Fruit fly (Drosophila melanogaster): Measurements from ENCODE around the gene CG31674.

The CG31674 gene

DNA sequence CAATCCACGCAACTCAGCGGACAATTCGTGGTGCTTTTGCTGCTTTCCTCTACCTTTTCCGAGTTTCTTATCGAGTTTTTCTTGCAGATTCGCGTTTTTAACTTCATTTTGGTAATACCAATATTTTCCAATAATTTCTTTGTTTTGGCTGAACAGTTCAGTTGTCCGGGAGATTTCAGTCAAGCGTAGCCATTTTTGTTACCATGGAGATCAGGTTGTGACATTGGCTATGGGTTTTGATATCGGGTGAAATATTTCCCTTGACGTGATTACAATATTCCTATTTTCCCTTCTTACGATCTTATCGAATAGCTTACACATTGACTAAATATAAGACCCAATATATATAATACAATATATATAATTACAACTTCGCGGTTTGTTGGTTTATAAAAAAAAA, 4.4 kb downstream of the CG31674 start, which contains the start of gene Oseg5 (continued):
- no peak for TF ChIP-seq CG11504 (tag; optimal IDR thresholded peaks at IDR 0.05)
- no peak for TF ChIP-seq dysf (GFP tag; IDR thresholded peaks at IDR 0.05)
- TF ChIP-seq odd (GFP tag; optimal IDR thresholded peaks at IDR 0.05): no peak
- no peak for TF ChIP-seq p53 (GFP tag; optimal IDR thresholded peaks at IDR 0.05)
- TF ChIP-seq CG11093 (GFP tag; IDR thresholded peaks at IDR 0.05): no peak
- TF ChIP-seq sqz (GFP tag; optimal IDR thresholded peaks at IDR 0.05): no peak
- no peak for TF ChIP-seq Lim3 (GFP tag; IDR thresholded peaks at IDR 0.05)
- TF ChIP-seq CG16779 (GFP tag; IDR thresholded peaks at IDR 0.05): no peak
- TF ChIP-seq Nf-YC (tag; optimal IDR thresholded peaks at IDR 0.05): no peak
- no peak for TF ChIP-seq hb (GFP tag; IDR thresholded peaks at IDR 0.05; ENCODE audit: partially characterized antibody)
- no peak for TF ChIP-seq CG2116 (GFP tag; optimal IDR thresholded peaks at IDR 0.05)
- TF ChIP-seq vvl (GFP tag; IDR thresholded peaks at IDR 0.05): 0 out of 2 replicates have a peak, but pooled peaks have one; percentile 20
- no peak for TF ChIP-seq CG30020 (tag; optimal IDR thresholded peaks at IDR 0.05)
- no peak for TF ChIP-seq Hr3 (GFP tag; optimal IDR thresholded peaks at IDR 0.05)
- TF ChIP-seq sisA (GFP tag; IDR thresholded peaks at IDR 0.05): no peak
- TF ChIP-seq gfzf (GFP tag; optimal IDR thresholded peaks at IDR 0.05): peak; percentile 47
- no peak for TF ChIP-seq ems (GFP tag; optimal IDR thresholded peaks at IDR 0.05)
- TF ChIP-seq en (GFP tag; optimal IDR thresholded peaks at IDR 0.05): no peak
- 0 out of 3 replicates have a peak, but pooled peaks have one; percentile 51 for TF ChIP-seq CG2199 (GFP tag; IDR thresholded peaks at IDR 0.05)
- no peak for TF ChIP-seq Atf3 (GFP tag; optimal IDR thresholded peaks at IDR 0.05)
- no peak for TF ChIP-seq lola (GFP tag; optimal IDR thresholded peaks at IDR 0.05)
- TF ChIP-seq pfk (GFP tag; optimal IDR thresholded peaks at IDR 0.05): no peak
- TF ChIP-seq CG6272 (GFP tag; IDR thresholded peaks at IDR 0.05): no peak
- no peak for TF ChIP-seq caup (GFP tag; optimal IDR thresholded peaks at IDR 0.05; ENCODE audit: severe bottlenecking)
- no peak for TF ChIP-seq slp2 (GFP tag; optimal IDR thresholded peaks at IDR 0.05)
- TF ChIP-seq schlank (tag; optimal IDR thresholded peaks at IDR 0.05): no peak
- TF ChIP-seq Med (GFP tag): peak; percentile 18
- no peak for TF ChIP-seq Lhr (GFP tag; optimal IDR thresholded peaks at IDR 0.05)
- no peak for TF ChIP-seq NC2β (GFP tag; optimal IDR thresholded peaks at IDR 0.05)
- peak; percentile 96 for TF ChIP-seq Rfx (GFP tag; IDR thresholded peaks at IDR 0.05)
- TF ChIP-seq chn (GFP tag; optimal IDR thresholded peaks at IDR 0.05): no peak
- no peak for TF ChIP-seq Hmx (GFP tag; optimal IDR thresholded peaks at IDR 0.05)
- no peak for TF ChIP-seq CG12236 (GFP tag; optimal IDR thresholded peaks at IDR 0.05)
- TF ChIP-seq dan (GFP tag; IDR thresholded peaks at IDR 0.05): no peak
- no peak for TF ChIP-seq zen2 (GFP tag; IDR thresholded peaks at IDR 0.05; ENCODE audit: partially characterized antibody)
- no peak for TF ChIP-seq jing (GFP tag; optimal IDR thresholded peaks at IDR 0.05)
- TF ChIP-seq CG15011 (GFP tag; optimal IDR thresholded peaks at IDR 0.05): no peak
- no peak for TF ChIP-seq Dfd (GFP tag; optimal IDR thresholded peaks at IDR 0.05)
- no peak for TF ChIP-seq CG4730 (GFP tag; IDR thresholded peaks at IDR 0.05)
- TF ChIP-seq Hsf (GFP tag; optimal IDR thresholded peaks at IDR 0.05): no peak
- TF ChIP-seq YL-1 (GFP tag; optimal IDR thresholded peaks at IDR 0.05): no peak
- no peak for TF ChIP-seq danr (GFP tag; IDR thresholded peaks at IDR 0.05)
- no peak for TF ChIP-seq CG32532 (GFP tag; IDR thresholded peaks at IDR 0.05)
- no peak for TF ChIP-seq CG15479 (GFP tag; optimal IDR thresholded peaks at IDR 0.05)
- TF ChIP-seq Ets97D (GFP tag; optimal IDR thresholded peaks at IDR 0.05): peak; percentile 30
- no peak for TF ChIP-seq scrt (GFP tag; optimal IDR thresholded peaks at IDR 0.05)
- TF ChIP-seq CG17912 (GFP tag; optimal IDR thresholded peaks at IDR 0.05): no peak
- peak; percentile 67 for TF ChIP-seq CG15601 (tag; optimal IDR thresholded peaks at IDR 0.05)
- TF ChIP-seq lmd (GFP tag; IDR thresholded peaks at IDR 0.05): no peak
- no peak for TF ChIP-seq peb (GFP tag; IDR thresholded peaks at IDR 0.05)
- no peak for TF ChIP-seq MESR4 (GFP tag; optimal IDR thresholded peaks at IDR 0.05)
- no peak for TF ChIP-seq CG2712 (tag; optimal IDR thresholded peaks at IDR 0.05)

Measured in whole organism, embryonic.